Fruit fly (Drosophila melanogaster) whole organism, wandering third instar larva: ENCODE results near the gene Mcm2.

Experiments
- Mio ChIP-seq: sonication (Bioruptor generic); optimal IDR thresholded peaks from 2 replicates; lab custom pipeline; 2016; ENCODE audit warnings: missing biosample characterization, missing genetic modification characterization
- pan ChIP-seq: fragments of >200 bp; optimal IDR thresholded peaks from 2 replicates; lab custom pipeline; 2017
- tai ChIP-seq: sonication (Bioruptor generic); optimal IDR thresholded peaks from 2 replicates; lab custom pipeline; 2016; ENCODE audit warnings: missing biosample characterization, missing genetic modification characterization

- no peak for TF ChIP-seq tai (GFP tag; lab: Kevin White, UChicago)
- no peak for TF ChIP-seq Mio (GFP tag; lab: Kevin White, UChicago)
- TF ChIP-seq pan, result no peak
These were observed 24.0 kb downstream of the Mcm2 start for dm6 chr3R:8288790-8289189.
